Worm (Caenorhabditis elegans): Measurements from ENCODE around the gene Y67D8A.2.

Gene Y67D8A.2

ce11 chrIV:3221158-3221557, 1.1 kb upstream of the Y67D8A.2 start:
- TF ChIP-seq elt-2 (tag; optimal IDR thresholded peaks at IDR 0.05) (peak; percentile 8), ref-2 (tag; optimal IDR thresholded peaks at IDR 0.05) (no peak)

ce11 chrIV:3227549-3228139, 5.4 kb downstream of the Y67D8A.2 start:
- TF ChIP-seq F13H6.1 (tag; optimal IDR thresholded peaks at IDR 0.05) (peak; percentile 34), hlh-30 (tag; optimal IDR thresholded peaks at IDR 0.05; ENCODE audit: insufficient read depth) (peak; percentile 32), pax-1 (tag; optimal IDR thresholded peaks at IDR 0.05) (no peak), C38D4.7 (GFP tag; optimal IDR thresholded peaks at IDR 0.05) (no peak), sox-2 (GFP tag; IDR thresholded peaks at IDR 0.05) (no peak), ceh-18 (tag; optimal IDR thresholded peaks at IDR 0.05) (peak; percentile 41), pha-2 (tag; optimal IDR thresholded peaks at IDR 0.05) (peak; percentile 61), fkh-6 (tag; optimal IDR thresholded peaks at IDR 0.05) (peak; percentile 25), pha-4 (tag; optimal IDR thresholded peaks at IDR 0.05) (no peak), sdc-2 (tag; optimal IDR thresholded peaks at IDR 0.05) (peak; percentile 43), hlh-6 (tag; optimal IDR thresholded peaks at IDR 0.05) (no peak), nfya-1 (tag; optimal IDR thresholded peaks at IDR 0.05) (peak; percentile 43), ref-2 (tag; optimal IDR thresholded peaks at IDR 0.05) (peak; percentile 45), ceh-31 (tag; optimal IDR thresholded peaks at IDR 0.05) (peak; percentile 37), ets-4 (tag; optimal IDR thresholded peaks at IDR 0.05) (peak; percentile 9), dve-1 (tag; optimal IDR thresholded peaks at IDR 0.05) (peak; percentile 11), ttx-3 (tag; optimal IDR thresholded peaks at IDR 0.05) (no peak), unc-42 (tag; optimal IDR thresholded peaks at IDR 0.05) (no peak), C08G9.2 (tag; optimal IDR thresholded peaks at IDR 0.05) (no peak), ceh-45 (GFP tag; IDR thresholded peaks at IDR 0.05) (no peak), ceh-34 (tag; optimal IDR thresholded peaks at IDR 0.05) (peak; percentile 63), hlh-8 (tag; optimal IDR thresholded peaks at IDR 0.05) (no peak), odd-2 (tag; optimal IDR thresholded peaks at IDR 0.05) (no peak), zip-5 (tag; optimal IDR thresholded peaks at IDR 0.05) (no peak), fax-1 (tag; optimal IDR thresholded peaks at IDR 0.05) (no peak), pat-9 (tag; optimal IDR thresholded peaks at IDR 0.05) (peak; percentile 33), pag-3 (tag; optimal IDR thresholded peaks at IDR 0.05; ENCODE audit: borderline replicate concordance) (no peak), rnt-1 (tag; optimal IDR thresholded peaks at IDR 0.05) (peak; percentile 71), sox-4 (tag; optimal IDR thresholded peaks at IDR 0.05) (peak; percentile 27), elt-2 (tag; optimal IDR thresholded peaks at IDR 0.05) (peak; percentile 92), tbx-2 (tag; optimal IDR thresholded peaks at IDR 0.05) (peak; percentile 53), unc-55 (GFP tag; optimal IDR thresholded peaks at IDR 0.05) (peak; percentile 97), dmd-4 (tag; optimal IDR thresholded peaks at IDR 0.05; ENCODE audit: borderline replicate concordance) (peak; percentile 72), syd-9 (tag; optimal IDR thresholded peaks at IDR 0.05) (no peak), eyg-1 (tag; optimal IDR thresholded peaks at IDR 0.05) (peak; percentile 43), pqm-1 (tag; optimal IDR thresholded peaks at IDR 0.05) (peak; percentile 72)

- peak; percentile 21 for TF ChIP-seq nfya-1 (tag; optimal IDR thresholded peaks at IDR 0.05)
- no peak for TF ChIP-seq nhr-232 (tag; optimal IDR thresholded peaks at IDR 0.05)
- TF ChIP-seq ceh-22 (tag; optimal IDR thresholded peaks at IDR 0.05): no peak
- no peak for TF ChIP-seq hlh-6 (tag; optimal IDR thresholded peaks at IDR 0.05)
- TF ChIP-seq ceh-31 (tag; optimal IDR thresholded peaks at IDR 0.05): no peak
- no peak for TF ChIP-seq ama-1 (optimal IDR thresholded peaks at IDR 0.05)
- no peak for TF ChIP-seq nhr-11 (tag; optimal IDR thresholded peaks at IDR 0.05)
- TF ChIP-seq ceh-34 (tag; optimal IDR thresholded peaks at IDR 0.05): peak; percentile 43
- TF ChIP-seq che-1 (tag; optimal IDR thresholded peaks at IDR 0.05): no peak
- no peak for TF ChIP-seq T23F11.4 (GFP tag; optimal IDR thresholded peaks at IDR 0.05)
- peak; percentile 38 for TF ChIP-seq rnt-1 (tag; optimal IDR thresholded peaks at IDR 0.05)
- TF ChIP-seq ceh-18 (tag; optimal IDR thresholded peaks at IDR 0.05): peak; percentile 55
- no peak for TF ChIP-seq hlh-15 (tag; optimal IDR thresholded peaks at IDR 0.05)
- TF ChIP-seq tbx-2 (tag; optimal IDR thresholded peaks at IDR 0.05): peak; percentile 53
- TF ChIP-seq unc-55 (GFP tag; optimal IDR thresholded peaks at IDR 0.05): no peak
- no peak for TF ChIP-seq lin-11 (tag; optimal IDR thresholded peaks at IDR 0.05)
- no peak for TF ChIP-seq sox-2 (GFP tag; IDR thresholded peaks at IDR 0.05)
- peak; percentile 27 for TF ChIP-seq pha-2 (tag; optimal IDR thresholded peaks at IDR 0.05)
- no peak for TF ChIP-seq ceh-24 (tag; optimal IDR thresholded peaks at IDR 0.05)
- TF ChIP-seq elt-4 (tag; optimal IDR thresholded peaks at IDR 0.05): no peak
- TF ChIP-seq sox-4 (tag; optimal IDR thresholded peaks at IDR 0.05): no peak
- TF ChIP-seq elt-2 (tag; optimal IDR thresholded peaks at IDR 0.05): peak; percentile 73
- no peak for TF ChIP-seq unc-86 (tag; optimal IDR thresholded peaks at IDR 0.05)
- no peak for TF ChIP-seq ref-2 (tag; optimal IDR thresholded peaks at IDR 0.05)
- TF ChIP-seq ztf-16 (tag; optimal IDR thresholded peaks at IDR 0.05): no peak
- TF ChIP-seq Y22D7AL.16 (tag; optimal IDR thresholded peaks at IDR 0.05): no peak
Measured at ce11 chrIV:3231644-3232043, 9.4 kb downstream of the Y67D8A.2 start.

Measured in whole organism, late embryonic.